Worm (Caenorhabditis elegans) whole organism, L4 larva: ENCODE data around the gene ocr-2.

Experiments used
- F49E8.2 ChIP-seq: sonication (generic microtip); optimal IDR thresholded peaks from 2 replicates; lab custom pipeline; 2016; ENCODE audit warnings: missing compliant biosample characterization, mild to moderate bottlenecking, missing genetic modification characterization, borderline replicate concordance
- T26A8.4 ChIP-seq: fragments of 200-800 bp; sonication (Bioruptor generic); IDR thresholded peaks from 2 replicates; pipeline ENCODE4 v1.3.6; 2022; ENCODE audit warnings: missing genetic modification characterization, missing compliant biosample characterization
- Y105C5A.15 ChIP-seq: fragments of 200-800 bp; sonication (Bioruptor generic); IDR thresholded peaks from 2 replicates; pipeline ENCODE4 v1.3.6; 2022; ENCODE audit warnings: missing genetic modification characterization, missing compliant biosample characterization
- Y48G9A.11 ChIP-seq: fragments of 200-800 bp; sonication (Bioruptor generic); IDR thresholded peaks from 2 replicates; pipeline ENCODE4 v1.3.6; 2022; ENCODE audit warnings: missing genetic modification reagents, missing genetic modification characterization, missing compliant biosample characterization
- Y75B8A.6 ChIP-seq: fragments of 200-800 bp; sonication (Bioruptor generic); IDR thresholded peaks from 2 replicates; pipeline ENCODE4 v1.3.6; 2022; ENCODE audit warnings: missing genetic modification reagents, missing genetic modification characterization, missing compliant biosample characterization
- aly-2 ChIP-seq: sonication (generic microtip); optimal IDR thresholded peaks from 2 replicates; lab custom pipeline; 2018; ENCODE audit warnings: missing biosample characterization, missing genetic modification characterization
- ama-1 ChIP-seq: fragments of 150-350 bp; optimal IDR thresholded peaks from 2 replicates; lab custom pipeline; 2014; ENCODE audit warnings: inconsistent platforms, mixed read lengths
- attf-4 ChIP-seq: sonication (generic microtip); optimal IDR thresholded peaks from 3 replicates; lab custom pipeline; 2017; ENCODE audit warnings: missing biosample characterization, missing genetic modification characterization
- ceh-28 ChIP-seq: fragments of 150-350 bp; optimal IDR thresholded peaks from 2 replicates; lab custom pipeline; 2014; ENCODE audit warnings: missing biosample characterization, missing genetic modification reagents, missing genetic modification characterization
- ceh-32 ChIP-seq: sonication (generic microtip); optimal IDR thresholded peaks from 2 replicates; lab custom pipeline; 2016; ENCODE audit warnings: mild to moderate bottlenecking, missing genetic modification characterization, missing compliant biosample characterization; ENCODE audit not compliant: poor library complexity
- ceh-44 ChIP-seq: fragments of 200-800 bp; sonication (Bioruptor generic); IDR thresholded peaks from 2 replicates; pipeline ENCODE4 v1.3.6; 2022; ENCODE audit warnings: missing genetic modification reagents, missing genetic modification characterization, missing compliant biosample characterization
- cey-2 ChIP-seq: sonication (generic microtip); optimal IDR thresholded peaks from 3 replicates; lab custom pipeline; 2017; ENCODE audit warnings: missing genetic modification characterization, mild to moderate bottlenecking, missing compliant biosample characterization, antibody characterized with exemption, borderline replicate concordance; ENCODE audit not compliant: insufficient read depth
- ctbp-1 ChIP-seq: fragments of 200-800 bp; sonication (Bioruptor generic); IDR thresholded peaks from 2 replicates; pipeline ENCODE4 v1.3.6; 2022; ENCODE audit warnings: missing genetic modification reagents, missing genetic modification characterization, missing compliant biosample characterization
- daf-16 ChIP-seq, 3 experiments: sonication (generic microtip); optimal IDR thresholded peaks; 2 replicates each; lab custom pipeline; 2016 to 2017; ENCODE audit warnings: missing genetic modification characterization in 3 of 3, missing genetic modification reagents in 3 of 3, mild to moderate bottlenecking in 2 of 3, missing compliant biosample characterization in 2 of 3, missing biosample characterization in 1 of 3, moderate library complexity in 1 of 3
- daf-19 ChIP-seq: fragments of 200-800 bp; sonication (Bioruptor generic); conservative IDR thresholded peaks from 2 replicates; pipeline ENCODE4 v1.3.6; 2022; ENCODE audit warnings: missing genetic modification characterization, missing compliant biosample characterization
- daf-8 ChIP-seq: fragments of 200-800 bp; sonication (Bioruptor generic); IDR thresholded peaks from 2 replicates; pipeline ENCODE4 v1.3.6; 2022; ENCODE audit warnings: missing genetic modification characterization, missing compliant biosample characterization
- dpl-1 ChIP-seq: fragments of 150-350 bp; optimal IDR thresholded peaks from 2 replicates; lab custom pipeline; 2014; ENCODE audit warnings: missing biosample characterization, missing genetic modification reagents, missing genetic modification characterization
- dve-1 ChIP-seq: sonication (generic microtip); optimal IDR thresholded peaks from 2 replicates; lab custom pipeline; 2017; ENCODE audit warnings: antibody characterized with exemption, mild to moderate bottlenecking, missing genetic modification characterization, missing compliant biosample characterization; ENCODE audit not compliant: insufficient read depth
- egl-43 ChIP-seq: fragments of 200-800 bp; sonication (Bioruptor generic); IDR thresholded peaks from 2 replicates; pipeline ENCODE4 v1.3.6; 2022; ENCODE audit warnings: missing genetic modification reagents, missing genetic modification characterization, missing compliant biosample characterization
- fos-1 ChIP-seq: fragments of 150-350 bp; optimal IDR thresholded peaks from 2 replicates; lab custom pipeline; 2014; ENCODE audit warnings: missing biosample characterization, missing genetic modification characterization
- gei-8 ChIP-seq: fragments of 200-800 bp; sonication (Bioruptor generic); optimal IDR thresholded peaks from 2 replicates; lab custom pipeline; 2018; ENCODE audit warnings: mild to moderate bottlenecking, missing genetic modification characterization, missing compliant biosample characterization
- hlh-11 ChIP-seq: fragments of 200-800 bp; sonication (Bioruptor generic); optimal IDR thresholded peaks from 2 replicates; lab custom pipeline; 2018; ENCODE audit warnings: mild to moderate bottlenecking, missing genetic modification characterization, missing compliant biosample characterization
- hlh-30 ChIP-seq: sonication (generic microtip); optimal IDR thresholded peaks from 2 replicates; lab custom pipeline; 2017; ENCODE audit warnings: antibody characterized with exemption, mild to moderate bottlenecking, missing genetic modification characterization, missing compliant biosample characterization; ENCODE audit not compliant: insufficient read depth
- lim-7 ChIP-seq: fragments of 200-800 bp; sonication (Bioruptor generic); IDR thresholded peaks from 2 replicates; pipeline ENCODE4 v1.3.6; 2022; ENCODE audit warnings: missing genetic modification characterization, missing compliant biosample characterization
- lin-15B ChIP-seq: fragments of 150-350 bp; sonication (generic microtip); optimal IDR thresholded peaks from 3 replicates; lab custom pipeline; 2014; ENCODE audit warnings: missing biosample characterization, missing genetic modification characterization
- lin-29 ChIP-seq: fragments of 200-800 bp; sonication (Bioruptor generic); IDR thresholded peaks from 2 replicates; pipeline ENCODE4 v1.3.6; 2022; ENCODE audit warnings: missing genetic modification reagents, missing genetic modification characterization, missing compliant biosample characterization
- lin-38 ChIP-seq: fragments of 200-800 bp; sonication (Bioruptor generic); IDR thresholded peaks from 2 replicates; pipeline ENCODE4 v1.3.6; 2022; ENCODE audit warnings: missing genetic modification reagents, missing genetic modification characterization, missing compliant biosample characterization
- lin-39 ChIP-seq: fragments of 150-350 bp; optimal IDR thresholded peaks from 2 replicates; lab custom pipeline; 2014; ENCODE audit warnings: missing biosample characterization, missing genetic modification reagents, missing genetic modification characterization
- lir-3 ChIP-seq: sonication (generic microtip); optimal IDR thresholded peaks from 2 replicates; lab custom pipeline; 2016; ENCODE audit warnings: mild to moderate bottlenecking, missing genetic modification characterization, missing compliant biosample characterization
- lsy-2 ChIP-seq, 2 experiments: fragments of 150-350 bp in 1 of 2; sonication (generic microtip) in 1 of 2; optimal IDR thresholded peaks; 2 replicates each; lab custom pipeline; 2014 to 2017; ENCODE audit warnings: missing biosample characterization in 2 of 2, missing genetic modification characterization in 2 of 2
- madf-5 ChIP-seq, 2 experiments: fragments of 200-800 bp; sonication (Bioruptor generic); IDR thresholded peaks; 2 replicates each; pipeline ENCODE4 v1.3.6; 2022; ENCODE audit warnings: missing compliant biosample characterization in 2 of 2, missing genetic modification characterization in 2 of 2
- mdt-29 ChIP-seq: fragments of 200-800 bp; sonication (Bioruptor generic); IDR thresholded peaks from 2 replicates; pipeline ENCODE4 v1.3.6; 2022; ENCODE audit warnings: missing genetic modification reagents, missing genetic modification characterization, missing compliant biosample characterization
- mep-1 ChIP-seq: fragments of 150-350 bp; sonication (generic microtip); optimal IDR thresholded peaks from 3 replicates; lab custom pipeline; 2014; ENCODE audit warnings: missing biosample characterization, missing genetic modification characterization
- mes-2 ChIP-seq: sonication (generic microtip); optimal IDR thresholded peaks from 2 replicates; lab custom pipeline; 2016; ENCODE audit warnings: missing genotype, mild to moderate bottlenecking, missing genetic modification characterization, missing compliant biosample characterization; ENCODE audit not compliant: poor library complexity, severe bottlenecking
- mxl-2 ChIP-seq: fragments of 200-800 bp; sonication (Bioruptor generic); conservative IDR thresholded peaks from 2 replicates; pipeline ENCODE4 v1.3.6; 2022; ENCODE audit warnings: missing genetic modification reagents, missing genetic modification characterization, missing compliant biosample characterization
- nhr-10 ChIP-seq: fragments of 150-350 bp; optimal IDR thresholded peaks from 2 replicates; lab custom pipeline; 2014; ENCODE audit warnings: missing biosample characterization, missing genetic modification characterization
- nhr-102 ChIP-seq: sonication (generic microtip); optimal IDR thresholded peaks from 2 replicates; lab custom pipeline; 2016; ENCODE audit warnings: mild to moderate bottlenecking, missing genetic modification characterization, moderate library complexity, missing compliant biosample characterization
- nhr-111 ChIP-seq: fragments of 200-800 bp; sonication (Bioruptor generic); optimal IDR thresholded peaks from 2 replicates; lab custom pipeline; 2018; ENCODE audit warnings: mild to moderate bottlenecking, missing genetic modification characterization, missing compliant biosample characterization
- nhr-41 ChIP-seq: fragments of 200-800 bp; sonication (Bioruptor generic); IDR thresholded peaks from 2 replicates; pipeline ENCODE4 v1.3.6; 2022; ENCODE audit warnings: missing genetic modification reagents, missing genetic modification characterization, missing compliant biosample characterization
- nhr-77 ChIP-seq: fragments of 150-350 bp; optimal IDR thresholded peaks from 2 replicates; lab custom pipeline; 2014; ENCODE audit warnings: missing biosample characterization, missing genetic modification characterization
- php-3 ChIP-seq: fragments of 200-800 bp; sonication (Bioruptor generic); IDR thresholded peaks from 2 replicates; pipeline ENCODE4 v1.3.6; 2022; ENCODE audit warnings: missing genetic modification reagents, missing genetic modification characterization, missing compliant biosample characterization
- pqm-1 ChIP-seq: sonication (generic microtip); optimal IDR thresholded peaks from 2 replicates; lab custom pipeline; 2017; ENCODE audit warnings: missing biosample characterization, missing genetic modification characterization
- saeg-2 ChIP-seq: fragments of 200-800 bp; sonication (Bioruptor generic); IDR thresholded peaks from 2 replicates; pipeline ENCODE4 v1.3.6; 2022; ENCODE audit warnings: missing genetic modification reagents, missing genetic modification characterization, missing compliant biosample characterization
- skn-1 ChIP-seq: fragments of 150-350 bp; optimal IDR thresholded peaks from 2 replicates; lab custom pipeline; 2014; ENCODE audit warnings: missing biosample characterization, missing genetic modification characterization
- snpc-4 ChIP-seq: fragments of 150-350 bp; optimal IDR thresholded peaks from 2 replicates; lab custom pipeline; 2014; ENCODE audit warnings: missing biosample characterization, missing genetic modification characterization
- spr-1 ChIP-seq: sonication (generic microtip); optimal IDR thresholded peaks from 2 replicates; lab custom pipeline; 2016; ENCODE audit warnings: mild to moderate bottlenecking, missing genetic modification characterization, missing compliant biosample characterization
- unc-39 ChIP-seq: sonication (generic microtip); optimal IDR thresholded peaks from 2 replicates; lab custom pipeline; 2017; ENCODE audit warnings: missing biosample characterization, missing genetic modification characterization
- vab-7 ChIP-seq: fragments of 200-800 bp; sonication (Bioruptor generic); IDR thresholded peaks from 2 replicates; pipeline ENCODE4 v1.3.6; 2022; ENCODE audit warnings: missing genetic modification reagents, missing genetic modification characterization, missing compliant biosample characterization
- zfp-2 ChIP-seq: sonication (generic microtip); optimal IDR thresholded peaks from 2 replicates; lab custom pipeline; 2016; ENCODE audit warnings: mild to moderate bottlenecking, missing genetic modification characterization, missing compliant biosample characterization
- zip-11 ChIP-seq: fragments of 200-800 bp; sonication (Bioruptor generic); IDR thresholded peaks from 2 replicates; pipeline ENCODE4 v1.3.6; 2022; ENCODE audit warnings: missing genetic modification characterization, missing compliant biosample characterization

ocr-2 gene

DNA sequence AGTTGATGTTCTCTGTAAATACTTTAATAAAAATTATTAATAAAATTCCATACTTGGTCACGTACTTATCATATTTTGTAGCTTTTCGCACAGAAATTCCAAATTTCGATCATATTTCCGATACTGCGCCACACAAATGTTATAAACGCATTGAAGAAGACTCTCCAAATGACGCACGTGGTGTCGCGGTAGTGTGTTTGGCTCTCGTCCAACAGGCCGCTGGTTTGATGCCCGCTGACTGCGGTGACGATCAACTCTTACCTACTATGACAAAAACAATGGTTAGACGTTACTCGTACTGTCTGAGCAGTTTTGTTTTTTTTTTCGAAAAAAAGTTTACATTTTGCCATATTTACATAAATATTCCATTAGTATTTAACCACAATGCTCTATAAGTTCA, 33.0 kb upstream of the ocr-2 start:
- TF ChIP-seq dpl-1 (GFP tag; lab: Kevin White, UChicago) (no peak), gei-8 (peak; percentile 63), dve-1 (tag; lab: Kevin White, UChicago) (peak; percentile 73), Y105C5A.15 (GFP tag; lab: Robert Waterston, UW) (peak; percentile 93; the same call in 1 of the 2 replicates), lsy-2 (tag; optimal IDR thresholded peaks at IDR 0.05; lab: Kevin White, UChicago) (peak in 1 of 2 experiments; percentile 67), hlh-30 (tag; lab: Kevin White, UChicago) (peak; percentile 77), madf-5 (GFP tag; IDR thresholded peaks at IDR 0.05; lab: Robert Waterston, UW) (peak; percentile 77 to 81; a peak in 2 of 4 replicates), lin-39 (tag; lab: Kevin White, UChicago) (no peak), mep-1 (tag; lab: Kevin White, UChicago) (peak; percentile 84), egl-43 (GFP tag; lab: Robert Waterston, UW) (no peak; the same call in 1 of the 2 replicates), lin-38 (GFP tag; lab: Robert Waterston, UW) (peak; percentile 83), nhr-10 (tag; lab: Kevin White, UChicago) (no peak), ceh-28 (tag; lab: Kevin White, UChicago) (no peak), nhr-111 (GFP tag; lab: Kevin White, UChicago) (peak; percentile 55), pqm-1 (tag; lab: Kevin White, UChicago) (peak; percentile 46), F49E8.2 (tag; lab: Kevin White, UChicago) (peak; percentile 74), nhr-102 (tag; lab: Kevin White, UChicago) (peak; percentile 84), daf-16 (GFP tag; optimal IDR thresholded peaks at IDR 0.05; lab: Kevin White, UChicago) (peak; percentile 37 to 90), daf-16 (tag; optimal IDR thresholded peaks at IDR 0.05; lab: Kevin White, UChicago) (peak; percentile 76), T26A8.4 (GFP tag; lab: Robert Waterston, UW) (peak; percentile 80), unc-39 (tag; lab: Kevin White, UChicago) (no peak), spr-1 (tag; lab: Kevin White, UChicago) (peak; percentile 68), cey-2 (tag; lab: Kevin White, UChicago) (no peak), daf-8 (GFP tag; lab: Robert Waterston, UW) (0 out of 2 replicates have a peak, but pooled peaks have one; percentile 45), lin-29 (GFP tag; lab: Robert Waterston, UW) (no peak), snpc-4 (no peak), zip-11 (GFP tag; lab: Robert Waterston, UW) (peak; percentile 79), fos-1 (tag; lab: Kevin White, UChicago) (no peak), Y75B8A.6 (GFP tag; lab: Robert Waterston, UW) (no peak), attf-4 (tag; lab: Kevin White, UChicago) (no peak), saeg-2 (GFP tag; lab: Robert Waterston, UW) (0 out of 2 replicates have a peak, but pooled peaks have one; percentile 54), lir-3 (tag; lab: Kevin White, UChicago) (peak; percentile 55), ama-1 (lab: Kevin White, UChicago) (no peak), daf-19 (GFP tag; lab: Robert Waterston, UW) (peak; percentile 93), Y48G9A.11 (GFP tag; lab: Robert Waterston, UW) (peak; percentile 80), php-3 (GFP tag; lab: Robert Waterston, UW) (peak; percentile 84), zfp-2 (tag; lab: Kevin White, UChicago) (peak; percentile 56), mdt-29 (GFP tag; lab: Robert Waterston, UW) (no peak), lin-15B (tag; lab: Kevin White, UChicago) (no peak), ceh-44 (GFP tag; lab: Robert Waterston, UW) (no peak), ctbp-1 (GFP tag; lab: Robert Waterston, UW) (no peak; the same call in 1 of the 2 replicates), mes-2 (tag; lab: Kevin White, UChicago) (no peak), mxl-2 (GFP tag; lab: Robert Waterston, UW) (peak; percentile 72), aly-2 (tag; lab: Kevin White, UChicago) (no peak), lim-7 (GFP tag; lab: Robert Waterston, UW) (no peak; the same call in 1 of the 2 replicates), nhr-77 (tag; lab: Kevin White, UChicago) (peak; percentile 6), nhr-41 (GFP tag; lab: Robert Waterston, UW) (peak; percentile 78), hlh-11 (tag; lab: Kevin White, UChicago) (peak; percentile 66), skn-1 (no peak), ceh-32 (tag; lab: Kevin White, UChicago) (no peak), vab-7 (GFP tag; lab: Robert Waterston, UW) (peak; percentile 94)
